Worm (Caenorhabditis elegans) whole organism, mixed stage, embryonic: ENCODE results near the gene slc-17.7.

Source experiments
- bed-3 ChIP-seq: fragments of 200-800 bp; sonication (Bioruptor generic); optimal IDR thresholded peaks from 3 replicates; lab custom pipeline; 2018; ENCODE audit warnings: mild to moderate bottlenecking, missing genetic modification characterization, moderate library complexity, missing compliant biosample characterization
- blmp-1 ChIP-seq: fragments of 150-350 bp; optimal IDR thresholded peaks from 2 replicates; lab custom pipeline; 2014; ENCODE audit warnings: missing biosample characterization, missing genetic modification characterization
- ceh-43 ChIP-seq: fragments of 200-800 bp; sonication (Bioruptor generic); optimal IDR thresholded peaks from 2 replicates; lab custom pipeline; 2018; ENCODE audit warnings: mild to moderate bottlenecking, missing genetic modification characterization, moderate library complexity, missing compliant biosample characterization
- ceh-83 ChIP-seq: fragments of 200-800 bp; sonication (Bioruptor generic); optimal IDR thresholded peaks from 2 replicates; lab custom pipeline; 2018; ENCODE audit warnings: mild to moderate bottlenecking, missing genetic modification characterization, missing compliant biosample characterization
- ces-1 ChIP-seq: fragments of 150-350 bp; optimal IDR thresholded peaks from 2 replicates; lab custom pipeline; 2014; ENCODE audit warnings: missing biosample characterization, missing genetic modification reagents, missing genetic modification characterization
- elt-1 ChIP-seq: sonication (generic microtip); optimal IDR thresholded peaks from 2 replicates; lab custom pipeline; 2017; ENCODE audit warnings: missing genetic modification characterization, mild to moderate bottlenecking, missing compliant biosample characterization, antibody characterized with exemption, moderate library complexity, borderline replicate concordance; ENCODE audit not compliant: insufficient read depth
- elt-3 ChIP-seq: fragments of 150-350 bp; optimal IDR thresholded peaks from 2 replicates; lab custom pipeline; 2014; ENCODE audit warnings: missing biosample characterization, missing genetic modification characterization
- flh-1 ChIP-seq: fragments of 200-800 bp; sonication (Bioruptor generic); optimal IDR thresholded peaks from 2 replicates; lab custom pipeline; 2018; ENCODE audit warnings: mild to moderate bottlenecking, missing genetic modification characterization, moderate library complexity, missing compliant biosample characterization
- hlh-1 ChIP-seq: fragments of 150-350 bp; optimal IDR thresholded peaks from 2 replicates; lab custom pipeline; 2014; ENCODE audit warnings: missing biosample characterization, missing genetic modification reagents, missing genetic modification characterization
- lin-13 ChIP-seq: fragments of 150-350 bp; optimal IDR thresholded peaks from 2 replicates; lab custom pipeline; 2014; ENCODE audit warnings: missing biosample characterization, missing genetic modification characterization
- lsy-2 ChIP-seq: fragments of 150-350 bp; optimal IDR thresholded peaks from 2 replicates; lab custom pipeline; 2014; ENCODE audit warnings: missing biosample characterization, missing genetic modification characterization
- mab-5 ChIP-seq: fragments of 150-350 bp; optimal IDR thresholded peaks from 2 replicates; lab custom pipeline; 2014; ENCODE audit warnings: missing biosample characterization, missing genetic modification characterization
- mep-1 ChIP-seq: fragments of 150-350 bp; optimal IDR thresholded peaks from 2 replicates; lab custom pipeline; 2017; ENCODE audit warnings: missing biosample characterization, missing genetic modification reagents, missing genetic modification characterization, inconsistent platforms
- mls-2 ChIP-seq: sonication (generic microtip); optimal IDR thresholded peaks from 2 replicates; lab custom pipeline; 2016; ENCODE audit warnings: mild to moderate bottlenecking, missing genetic modification characterization, moderate library complexity, missing compliant biosample characterization
- nhr-12 ChIP-seq: fragments of 150-350 bp; optimal IDR thresholded peaks from 2 replicates; lab custom pipeline; 2014; ENCODE audit warnings: missing biosample characterization, missing genetic modification characterization
- nhr-2 ChIP-seq: fragments of 150-350 bp; optimal IDR thresholded peaks from 2 replicates; lab custom pipeline; 2014; ENCODE audit warnings: missing biosample characterization, missing genetic modification characterization
- nhr-28 ChIP-seq: fragments of 150-350 bp; optimal IDR thresholded peaks from 2 replicates; lab custom pipeline; 2014; ENCODE audit warnings: missing biosample characterization, missing genetic modification characterization
- nhr-76 ChIP-seq: sonication (generic microtip); optimal IDR thresholded peaks from 2 replicates; lab custom pipeline; 2017; ENCODE audit warnings: missing biosample characterization, missing genetic modification characterization
- sem-2 ChIP-seq: fragments of 200-800 bp; sonication (Bioruptor generic); optimal IDR thresholded peaks from 2 replicates; lab custom pipeline; 2018; ENCODE audit warnings: mild to moderate bottlenecking, missing genetic modification characterization, missing compliant biosample characterization
- snpc-4 ChIP-seq: fragments of 150-350 bp; optimal IDR thresholded peaks from 2 replicates; lab custom pipeline; 2014; ENCODE audit warnings: missing biosample characterization, missing genetic modification characterization
- sptf-1 ChIP-seq: sonication (generic microtip); optimal IDR thresholded peaks from 2 replicates; lab custom pipeline; 2017; ENCODE audit warnings: mild to moderate bottlenecking, missing genetic modification characterization, moderate library complexity, missing compliant biosample characterization
- tbx-8 ChIP-seq: fragments of 200-800 bp; sonication (Bioruptor generic); optimal IDR thresholded peaks from 2 replicates; lab custom pipeline; 2018; ENCODE audit warnings: mild to moderate bottlenecking, missing genetic modification characterization, moderate library complexity, missing compliant biosample characterization
- unc-120 ChIP-seq: sonication (generic microtip); optimal IDR thresholded peaks from 2 replicates; lab custom pipeline; 2017; ENCODE audit warnings: missing genetic modification characterization, missing compliant biosample characterization; ENCODE audit not compliant: poor library complexity, severe bottlenecking
- unc-39 ChIP-seq: fragments of 150-350 bp; optimal IDR thresholded peaks from 2 replicates; lab custom pipeline; 2014; ENCODE audit warnings: missing biosample characterization, missing genetic modification characterization
- unc-62 ChIP-seq: fragments of 150-350 bp; optimal IDR thresholded peaks from 2 replicates; lab custom pipeline; 2014; ENCODE audit warnings: missing biosample characterization, missing genetic modification reagents, missing genetic modification characterization
- zip-8 ChIP-seq: fragments of 150-350 bp; optimal IDR thresholded peaks from 2 replicates; lab custom pipeline; 2014; ENCODE audit warnings: missing biosample characterization, missing genetic modification characterization

slc-17.7 gene

ce11 chrV:9219390-9219733 is 46.9 kb downstream of the slc-17.7 start:
- TF ChIP-seq nhr-76 (tag; lab: Kevin White, UChicago): no peak
- no peak for TF ChIP-seq nhr-12 (tag; lab: Kevin White, UChicago)
- TF ChIP-seq snpc-4: no peak
- no peak for TF ChIP-seq sptf-1 (tag; lab: Kevin White, UChicago)
- no peak for TF ChIP-seq unc-120 (tag; lab: Kevin White, UChicago)
- TF ChIP-seq tbx-8 (GFP tag; lab: Kevin White, UChicago): no peak
- no peak for TF ChIP-seq lin-13 (tag; lab: Kevin White, UChicago)
- TF ChIP-seq mab-5 (tag; lab: Kevin White, UChicago): no peak
- TF ChIP-seq zip-8 (tag; lab: Kevin White, UChicago): no peak
- TF ChIP-seq nhr-2 (tag; lab: Kevin White, UChicago): no peak
- no peak for TF ChIP-seq nhr-28 (tag; lab: Kevin White, UChicago)
- TF ChIP-seq lsy-2: no peak
- no peak for TF ChIP-seq blmp-1
- no peak for TF ChIP-seq flh-1
- no peak for TF ChIP-seq hlh-1 (tag; lab: Kevin White, UChicago)

- TF ChIP-seq mls-2 (tag; lab: Kevin White, UChicago) (peak; percentile 37), unc-62 (GFP tag; lab: Kevin White, UChicago) (peak; percentile 91), mep-1 (tag; lab: Kevin White, UChicago) (peak; percentile 22), bed-3 (GFP tag; lab: Kevin White, UChicago) (no peak), ces-1 (GFP tag; lab: Kevin White, UChicago) (peak; percentile 20), elt-1 (tag; lab: Kevin White, UChicago) (no peak)
These were observed 47.5 kb downstream of the slc-17.7 start for ce11 chrV:9218655-9219389.

ce11 chrV:9218214-9218613 is 48.1 kb downstream of the slc-17.7 start:
- peak; percentile 6 for TF ChIP-seq elt-1 (tag; lab: Kevin White, UChicago)
- peak; percentile 91 for TF ChIP-seq unc-62 (GFP tag; lab: Kevin White, UChicago)
- TF ChIP-seq unc-39 (tag; lab: Kevin White, UChicago): no peak
- TF ChIP-seq unc-120 (tag; lab: Kevin White, UChicago): no peak
- no peak for TF ChIP-seq nhr-28 (tag; lab: Kevin White, UChicago)
- TF ChIP-seq nhr-2 (tag; lab: Kevin White, UChicago): no peak
- no peak for TF ChIP-seq elt-3 (tag; lab: Kevin White, UChicago)
- TF ChIP-seq ceh-43 (GFP tag; lab: Kevin White, UChicago): no peak
- TF ChIP-seq flh-1: no peak

DNA sequence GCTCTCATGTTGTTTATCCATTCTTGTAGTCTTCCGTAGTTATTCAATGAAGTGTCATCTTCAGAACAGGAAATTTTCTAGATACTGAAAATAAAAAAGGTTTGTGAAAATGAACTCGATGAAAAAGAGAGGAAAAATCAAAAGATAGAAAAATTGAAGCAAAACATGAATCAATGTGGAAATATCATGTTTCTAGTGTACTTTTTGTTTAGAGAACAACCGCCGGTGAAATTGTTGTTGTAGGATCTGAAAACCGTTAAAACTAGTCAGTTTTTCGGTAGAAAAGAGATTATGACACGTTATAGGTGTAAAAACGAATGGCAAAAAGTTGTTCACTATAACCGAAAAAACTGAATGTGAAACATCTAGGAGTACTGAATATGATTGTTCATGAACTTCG is 49.1 kb downstream of the slc-17.7 start, which contains the start of gene pacs-1:
Gene pacs-1, minus strand, starts transcription at position 101 of the 400 bp plus-strand sequence.
- TF ChIP-seq elt-3 (tag; lab: Kevin White, UChicago) (no peak), bed-3 (GFP tag; lab: Kevin White, UChicago) (no peak), sem-2 (no peak), ceh-83 (GFP tag; lab: Kevin White, UChicago) (no peak)
